Comparison of ENCODE assay signal across 1 worm cellular context in genomic region chrV:6656451-6657115, ce11.
TF ChIP-seq lines count a peak whose summit lies in the region.

TSS of gene snb-1 (minus strand) at chrV:6656501.

TF ChIP-seq in whole organism, L1 larva, 84 proteins besides CTCF, POLR2A, EP300 and RAD21 (continued from another document):
- no peak for TF ChIP-seq ama-1 (optimal IDR thresholded peaks at IDR 0.05; lab: Kevin White, UChicago)
- TF ChIP-seq sup-37 (GFP tag; optimal IDR thresholded peaks at IDR 0.05; lab: Kevin White, UChicago) = no peak
- no peak for TF ChIP-seq unc-30 (tag; optimal IDR thresholded peaks at IDR 0.05; lab: Kevin White, UChicago)
- TF ChIP-seq vab-15 (tag; optimal IDR thresholded peaks at IDR 0.05; lab: Kevin White, UChicago) = no peak
- no peak for TF ChIP-seq alr-1 (tag; optimal IDR thresholded peaks at IDR 0.05; lab: Kevin White, UChicago; ENCODE audit: borderline replicate concordance)
- TF ChIP-seq unc-98 (GFP tag; IDR thresholded peaks at IDR 0.05; lab: Robert Waterston, UW) = no peak
- TF ChIP-seq ceh-90 (tag; optimal IDR thresholded peaks at IDR 0.05; lab: Kevin White, UChicago) = no peak
- peak; percentile 16 for TF ChIP-seq fkh-4 (tag; optimal IDR thresholded peaks at IDR 0.05; lab: Kevin White, UChicago; ENCODE audit: borderline replicate concordance)
- TF ChIP-seq elt-2 (tag; optimal IDR thresholded peaks at IDR 0.05; lab: Kevin White, UChicago) = no peak
- peak in 1 of 2 experiments; percentile 57 for TF ChIP-seq mdl-1 (tag; optimal IDR thresholded peaks at IDR 0.05; lab: Kevin White, UChicago)
- TF ChIP-seq nhr-76 (tag; optimal IDR thresholded peaks at IDR 0.05; lab: Kevin White, UChicago) = no peak
- peak; percentile 78 for TF ChIP-seq C16A3.4 (tag; optimal IDR thresholded peaks at IDR 0.05; lab: Kevin White, UChicago)
- TF ChIP-seq ztf-11 (tag; optimal IDR thresholded peaks at IDR 0.05; lab: Kevin White, UChicago) = no peak
- no peak for TF ChIP-seq pag-3 (tag; optimal IDR thresholded peaks at IDR 0.05; lab: Kevin White, UChicago; ENCODE audit: borderline replicate concordance, insufficient read depth)
- TF ChIP-seq zag-1 (tag; optimal IDR thresholded peaks at IDR 0.05; lab: Kevin White, UChicago) = no peak
- peak; percentile 97 to 99 (median 97) for TF ChIP-seq ceh-82 (tag; optimal IDR thresholded peaks at IDR 0.05; lab: Kevin White, UChicago)
- TF ChIP-seq elt-3 (tag; optimal IDR thresholded peaks at IDR 0.05; lab: Kevin White, UChicago) = peak in 2 of 6 experiments; percentile 78 to 87
- TF ChIP-seq nhr-28 (tag; optimal IDR thresholded peaks at IDR 0.05; lab: Kevin White, UChicago) = no peak
- no peak for TF ChIP-seq mab-9 (GFP tag; IDR thresholded peaks at IDR 0.05; lab: Robert Waterston, UW)
- peak; percentile 59 for TF ChIP-seq jun-1 (tag; optimal IDR thresholded peaks at IDR 0.05; lab: Kevin White, UChicago)
- TF ChIP-seq tbx-2 (tag; optimal IDR thresholded peaks at IDR 0.05; lab: Kevin White, UChicago) = peak; percentile 60
- TF ChIP-seq C34B4.2 (tag; optimal IDR thresholded peaks at IDR 0.05; lab: Kevin White, UChicago) = no peak
- no peak for TF ChIP-seq ceh-63 (GFP tag; optimal IDR thresholded peaks at IDR 0.05; lab: Kevin White, UChicago)
- no peak for TF ChIP-seq ces-1 (GFP tag; optimal IDR thresholded peaks at IDR 0.05; lab: Kevin White, UChicago)
- TF ChIP-seq hpl-2 (GFP tag; optimal IDR thresholded peaks at IDR 0.05; lab: Kevin White, UChicago) = peak; percentile 48
- TF ChIP-seq nhr-47 (tag; optimal IDR thresholded peaks at IDR 0.05; lab: Kevin White, UChicago) = peak; percentile 62
- peak; percentile 35 for TF ChIP-seq ztf-4 (tag; optimal IDR thresholded peaks at IDR 0.05; lab: Kevin White, UChicago)
- TF ChIP-seq fkh-8 (tag; optimal IDR thresholded peaks at IDR 0.05; lab: Kevin White, UChicago) = no peak
- no peak for TF ChIP-seq irx-1 (tag; optimal IDR thresholded peaks at IDR 0.05; lab: Kevin White, UChicago)
- peak; percentile 1 for TF ChIP-seq fos-1 (tag; optimal IDR thresholded peaks at IDR 0.05; lab: Kevin White, UChicago)
- TF ChIP-seq aly-2 (tag; optimal IDR thresholded peaks at IDR 0.05; lab: Kevin White, UChicago) = no peak
- TF ChIP-seq nhr-19 (GFP tag; conservative IDR thresholded peaks at IDR 0.05; lab: Robert Waterston, UW) = peak; percentile 54
- TF ChIP-seq hlh-17 (GFP tag; optimal IDR thresholded peaks at IDR 0.05; lab: Kevin White, UChicago; ENCODE audit: borderline replicate concordance) = no peak
- no peak for TF ChIP-seq pqm-1 (tag; optimal IDR thresholded peaks at IDR 0.05; lab: Kevin White, UChicago)
- TF ChIP-seq nhr-12 (tag; optimal IDR thresholded peaks at IDR 0.05; lab: Kevin White, UChicago) = no peak
- TF ChIP-seq nhr-90 (tag; optimal IDR thresholded peaks at IDR 0.05; lab: Kevin White, UChicago; ENCODE audit: poor library complexity) = peak; percentile 71
- TF ChIP-seq snu-23 (GFP tag; optimal IDR thresholded peaks at IDR 0.05; lab: Kevin White, UChicago) = peak; percentile 82
- no peak for TF ChIP-seq ceh-88 (GFP tag; IDR thresholded peaks at IDR 0.05; lab: Robert Waterston, UW)
- no peak for TF ChIP-seq ceh-8 (GFP tag; optimal IDR thresholded peaks at IDR 0.05; lab: Kevin White, UChicago)
- TF ChIP-seq hlh-4 (tag; optimal IDR thresholded peaks at IDR 0.05; lab: Kevin White, UChicago) = no peak
TF ChIP-seq in whole organism, L1 larva: peak in this region for 40.
